Worm (Caenorhabditis elegans) whole organism, L3 larva: ENCODE measurements around the gene ifg-1.

Experiments
- ZK546.5 ChIP-seq: sonication (generic microtip); optimal IDR thresholded peaks from 2 replicates; lab custom pipeline; 2017; ENCODE audit warnings: missing biosample characterization, missing genetic modification characterization
- ama-1 ChIP-seq: fragments of 150-350 bp; optimal IDR thresholded peaks from 2 replicates; lab custom pipeline; 2018
- ceh-16 ChIP-seq: sonication (generic microtip); optimal IDR thresholded peaks from 2 replicates; lab custom pipeline; 2017; ENCODE audit warnings: missing biosample characterization, missing genetic modification characterization
- ceh-28 ChIP-seq: fragments of 150-350 bp; optimal IDR thresholded peaks from 2 replicates; lab custom pipeline; 2014; ENCODE audit warnings: missing biosample characterization, missing genetic modification reagents, missing genetic modification characterization
- ceh-82 ChIP-seq: fragments of 150-350 bp; optimal IDR thresholded peaks from 2 replicates; lab custom pipeline; 2014; ENCODE audit warnings: missing biosample characterization, missing genetic modification characterization
- daf-12 ChIP-seq: fragments of 150-350 bp; optimal IDR thresholded peaks from 2 replicates; lab custom pipeline; 2014; ENCODE audit warnings: missing biosample characterization, missing genetic modification reagents, missing genetic modification characterization
- egl-27 ChIP-seq: sonication (generic microtip); optimal IDR thresholded peaks from 4 replicates; lab custom pipeline; 2017; ENCODE audit warnings: missing biosample characterization, missing genetic modification reagents, missing genetic modification characterization
- elt-2 ChIP-seq: sonication (generic microtip); optimal IDR thresholded peaks from 2 replicates; lab custom pipeline; 2016; ENCODE audit warnings: missing genetic modification reagents, mild to moderate bottlenecking, missing genetic modification characterization, missing compliant biosample characterization
- eor-1 ChIP-seq, 2 experiments: fragments of 150-350 bp; optimal IDR thresholded peaks; 2 replicates each; lab custom pipeline; 2014 to 2018; ENCODE audit warnings: missing biosample characterization in 2 of 2, missing genetic modification characterization in 2 of 2
- fkh-2 ChIP-seq: fragments of 150-350 bp; optimal IDR thresholded peaks from 2 replicates; lab custom pipeline; 2014; ENCODE audit warnings: missing biosample characterization, missing genetic modification reagents, missing genetic modification characterization
- fos-1 ChIP-seq: fragments of 150-350 bp; optimal IDR thresholded peaks from 2 replicates; lab custom pipeline; 2014; ENCODE audit warnings: missing biosample characterization, missing genetic modification characterization
- hmg-11 ChIP-seq: sonication (generic microtip); optimal IDR thresholded peaks from 2 replicates; lab custom pipeline; 2016; ENCODE audit warnings: missing genetic modification characterization, missing compliant biosample characterization
- jun-1 ChIP-seq: fragments of 150-350 bp; optimal IDR thresholded peaks from 2 replicates; lab custom pipeline; 2014; ENCODE audit warnings: missing biosample characterization, missing genetic modification reagents, missing genetic modification characterization
- lin-15B ChIP-seq: fragments of 150-350 bp; optimal IDR thresholded peaks from 2 replicates; lab custom pipeline; 2014; ENCODE audit warnings: missing biosample characterization, missing genetic modification characterization
- lin-39 ChIP-seq: fragments of 150-350 bp; optimal IDR thresholded peaks from 2 replicates; lab custom pipeline; 2018; ENCODE audit warnings: missing biosample characterization, missing genetic modification reagents, missing genetic modification characterization
- lsy-12 ChIP-seq: sonication (generic microtip); optimal IDR thresholded peaks from 2 replicates; lab custom pipeline; 2016; ENCODE audit warnings: mild to moderate bottlenecking, missing genetic modification characterization, missing compliant biosample characterization
- mml-1 ChIP-seq: fragments of 150-350 bp; sonication (generic microtip); optimal IDR thresholded peaks from 3 replicates; lab custom pipeline; 2014; ENCODE audit warnings: missing biosample characterization, missing genetic modification characterization
- nhr-11 ChIP-seq: fragments of 150-350 bp; optimal IDR thresholded peaks from 2 replicates; lab custom pipeline; 2014; ENCODE audit warnings: missing biosample characterization, missing genetic modification characterization
- nhr-12 ChIP-seq: fragments of 150-350 bp; optimal IDR thresholded peaks from 2 replicates; lab custom pipeline; 2014; ENCODE audit warnings: missing biosample characterization, missing genetic modification characterization
- nhr-237 ChIP-seq: fragments of 150-350 bp; optimal IDR thresholded peaks from 2 replicates; lab custom pipeline; 2014; ENCODE audit warnings: missing biosample characterization, missing genetic modification characterization
- nhr-25 ChIP-seq: sonication (generic microtip); optimal IDR thresholded peaks from 2 replicates; lab custom pipeline; 2017; ENCODE audit warnings: missing biosample characterization, missing genetic modification characterization
- nhr-28 ChIP-seq: fragments of 150-350 bp; optimal IDR thresholded peaks from 2 replicates; lab custom pipeline; 2014; ENCODE audit warnings: missing biosample characterization, missing genetic modification characterization
- nhr-43 ChIP-seq: sonication (generic microtip); optimal IDR thresholded peaks from 2 replicates; lab custom pipeline; 2016; ENCODE audit warnings: mild to moderate bottlenecking, missing genetic modification characterization, missing compliant biosample characterization; ENCODE audit not compliant: poor library complexity, severe bottlenecking
- nhr-67 ChIP-seq: fragments of 150-350 bp; optimal IDR thresholded peaks from 2 replicates; lab custom pipeline; 2014; ENCODE audit warnings: missing biosample characterization, missing genetic modification characterization
- nhr-76 ChIP-seq: fragments of 150-350 bp; sonication (generic microtip); optimal IDR thresholded peaks from 5 replicates; lab custom pipeline; 2014; ENCODE audit warnings: missing biosample characterization, missing genetic modification characterization
- nhr-77 ChIP-seq: fragments of 150-350 bp; optimal IDR thresholded peaks from 2 replicates; lab custom pipeline; 2014; ENCODE audit warnings: missing biosample characterization, missing genetic modification characterization
- pha-4 ChIP-seq: fragments of 150-350 bp; optimal IDR thresholded peaks from 2 replicates; lab custom pipeline; 2014; ENCODE audit warnings: missing biosample characterization, missing genetic modification reagents, missing genetic modification characterization
- pqm-1 ChIP-seq: fragments of 150-350 bp; optimal IDR thresholded peaks from 2 replicates; lab custom pipeline; 2017; ENCODE audit warnings: missing biosample characterization, missing genetic modification characterization, inconsistent platforms
- snpc-4 ChIP-seq: fragments of 150-350 bp; optimal IDR thresholded peaks from 2 replicates; lab custom pipeline; 2014; ENCODE audit warnings: missing biosample characterization, missing genetic modification characterization
- tbx-2 ChIP-seq: sonication (generic microtip); optimal IDR thresholded peaks from 2 replicates; lab custom pipeline; 2016; ENCODE audit warnings: mild to moderate bottlenecking, missing genetic modification characterization, missing compliant biosample characterization
- unc-62 ChIP-seq: fragments of 150-350 bp; sonication (generic microtip); optimal IDR thresholded peaks from 4 replicates; lab custom pipeline; 2014; ENCODE audit warnings: missing biosample characterization, missing genetic modification reagents, missing genetic modification characterization
- zag-1 ChIP-seq: fragments of 150-350 bp; optimal IDR thresholded peaks from 2 replicates; lab custom pipeline; 2014; ENCODE audit warnings: missing biosample characterization, missing genetic modification characterization
- ztf-11 ChIP-seq: fragments of 150-350 bp; optimal IDR thresholded peaks from 2 replicates; lab custom pipeline; 2014; ENCODE audit warnings: missing biosample characterization, missing genetic modification characterization
- ztf-4 ChIP-seq: fragments of 150-350 bp; optimal IDR thresholded peaks from 2 replicates; lab custom pipeline; 2014; ENCODE audit warnings: missing biosample characterization, missing genetic modification characterization

Gene ifg-1

ce11 chrII:8246476-8246875 lies 29.5 kb downstream of the ifg-1 start, which contains the start of gene F35C11.3:
F35C11.3 (plus strand) TSS chrII:8246776.
- TF ChIP-seq nhr-237 (tag; lab: Kevin White, UChicago) (no peak), nhr-67 (tag; lab: Kevin White, UChicago) (no peak), mml-1 (tag; lab: Kevin White, UChicago) (no peak), lin-15B (tag; lab: Kevin White, UChicago) (no peak), nhr-76 (tag; lab: Kevin White, UChicago) (no peak), jun-1 (tag; lab: Kevin White, UChicago) (no peak), lsy-12 (tag; lab: Kevin White, UChicago) (no peak)

DNA sequence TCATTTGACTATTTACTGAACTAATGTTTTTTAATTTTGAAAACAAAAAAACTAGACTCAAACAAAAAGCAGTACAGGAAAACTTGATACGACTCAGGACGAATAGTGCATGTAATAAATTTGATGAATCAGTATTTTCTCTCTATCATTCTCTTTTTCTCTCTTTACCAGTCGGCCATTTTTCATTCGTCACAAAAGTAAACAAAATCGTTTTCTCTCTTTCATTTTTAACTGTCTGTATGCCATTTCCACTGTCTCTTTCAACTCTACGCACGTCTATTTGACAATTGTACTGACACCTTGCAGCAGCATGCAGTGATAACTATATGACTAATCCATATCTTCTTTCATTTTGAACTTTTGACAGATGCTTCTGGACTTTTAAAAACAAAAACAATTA lies 31.7 kb downstream of the ifg-1 start, which contains the start of the genes F35C11.2 and F35C11.4:
F35C11.2 (minus strand) TSS at position 90 of the 400 bp plus-strand sequence.
F35C11.4 (plus strand) TSS at position 260 of the 400 bp plus-strand sequence.
- TF ChIP-seq jun-1 (tag; lab: Kevin White, UChicago) = peak; percentile 5
- TF ChIP-seq ceh-16 = no peak
- peak; percentile 85 for TF ChIP-seq pha-4
- peak; percentile 86 for TF ChIP-seq pqm-1 (tag; lab: Kevin White, UChicago)
- no peak for TF ChIP-seq ZK546.5
- TF ChIP-seq fos-1 (tag; lab: Kevin White, UChicago) = no peak
- peak; percentile 75 for TF ChIP-seq elt-2 (tag; lab: Kevin White, UChicago)
- TF ChIP-seq nhr-25 = no peak
- TF ChIP-seq zag-1 (tag; lab: Kevin White, UChicago) = no peak
- no peak for TF ChIP-seq nhr-77 (tag; lab: Kevin White, UChicago)
- no peak for TF ChIP-seq snpc-4 (tag; lab: Kevin White, UChicago)
- TF ChIP-seq ztf-4 (tag; lab: Kevin White, UChicago) = no peak
- no peak for TF ChIP-seq fkh-2 (tag; lab: Kevin White, UChicago)
- TF ChIP-seq unc-62 (GFP tag; lab: Kevin White, UChicago) = no peak

DNA sequence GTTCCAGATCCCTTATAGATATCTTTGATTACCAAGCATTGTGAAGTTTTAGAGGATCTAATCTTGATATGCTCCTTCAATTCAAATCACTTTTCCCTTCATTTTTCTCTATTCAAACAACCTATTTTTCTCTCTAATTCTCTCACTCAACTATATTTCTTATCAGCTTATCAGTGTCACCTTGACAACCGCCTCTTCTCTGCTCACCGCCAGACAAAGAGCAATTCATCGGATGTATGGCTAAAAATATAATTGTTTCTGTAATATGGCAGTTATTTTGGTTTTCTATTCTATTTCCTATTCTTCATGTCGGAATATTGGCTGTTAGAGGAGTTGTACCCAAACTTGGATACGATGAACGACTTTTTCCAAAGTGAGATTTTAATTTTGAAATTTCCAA lies 32.7 kb downstream of the ifg-1 start:
- TF ChIP-seq ztf-11 (tag; lab: Kevin White, UChicago) = no peak
- peak; percentile 53 for TF ChIP-seq elt-2 (tag; lab: Kevin White, UChicago)

ce11 chrII:8253160-8253793 lies 36.3 kb downstream of the ifg-1 start, which contains the start of gene F35C11.5:
F35C11.5 (plus strand) TSS chrII:8253743.
- TF ChIP-seq ceh-82 (tag; lab: Kevin White, UChicago) (no peak), jun-1 (tag; lab: Kevin White, UChicago) (no peak), unc-62 (GFP tag; lab: Kevin White, UChicago) (no peak), nhr-77 (tag; lab: Kevin White, UChicago) (no peak), snpc-4 (tag; lab: Kevin White, UChicago) (no peak), nhr-76 (tag; lab: Kevin White, UChicago) (no peak), ceh-16 (no peak), ceh-28 (tag; lab: Kevin White, UChicago) (no peak), ZK546.5 (no peak), nhr-25 (no peak), nhr-12 (tag; lab: Kevin White, UChicago) (no peak), nhr-28 (tag; lab: Kevin White, UChicago) (no peak), egl-27 (tag; lab: Kevin White, UChicago) (no peak), eor-1 (tag; optimal IDR thresholded peaks at IDR 0.05; lab: Kevin White, UChicago) (no peak), ztf-4 (tag; lab: Kevin White, UChicago) (no peak), lin-39 (tag; lab: Kevin White, UChicago) (no peak), nhr-237 (tag; lab: Kevin White, UChicago) (no peak)

DNA sequence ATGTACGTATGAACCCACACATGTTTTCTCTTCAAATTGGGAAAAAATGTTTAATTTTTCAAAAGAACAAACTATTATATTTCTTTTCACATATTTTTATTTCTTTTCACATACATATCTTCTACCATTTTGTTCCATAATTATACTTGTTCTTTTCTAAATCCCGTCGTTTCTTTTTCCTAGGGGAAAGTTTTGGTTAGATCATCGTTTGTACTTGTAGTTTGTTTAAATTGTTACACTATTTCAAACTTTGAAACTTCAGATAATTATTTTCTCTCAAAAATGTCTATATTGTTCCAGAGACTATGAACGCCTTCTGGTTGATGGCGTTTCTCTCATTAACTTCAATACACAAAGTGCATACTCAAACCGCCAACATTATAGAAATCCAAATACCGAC lies 39.0 kb downstream of the ifg-1 start, which contains the start of gene F35C11.7:
F35C11.7 (plus strand) TSS at position 301 of the 400 bp plus-strand sequence.
- TF ChIP-seq ceh-82 (tag; lab: Kevin White, UChicago) = no peak
- TF ChIP-seq nhr-11 (tag; lab: Kevin White, UChicago) = no peak
- TF ChIP-seq nhr-76 (tag; lab: Kevin White, UChicago) = no peak
- TF ChIP-seq elt-2 (tag; lab: Kevin White, UChicago) = no peak

DNA sequence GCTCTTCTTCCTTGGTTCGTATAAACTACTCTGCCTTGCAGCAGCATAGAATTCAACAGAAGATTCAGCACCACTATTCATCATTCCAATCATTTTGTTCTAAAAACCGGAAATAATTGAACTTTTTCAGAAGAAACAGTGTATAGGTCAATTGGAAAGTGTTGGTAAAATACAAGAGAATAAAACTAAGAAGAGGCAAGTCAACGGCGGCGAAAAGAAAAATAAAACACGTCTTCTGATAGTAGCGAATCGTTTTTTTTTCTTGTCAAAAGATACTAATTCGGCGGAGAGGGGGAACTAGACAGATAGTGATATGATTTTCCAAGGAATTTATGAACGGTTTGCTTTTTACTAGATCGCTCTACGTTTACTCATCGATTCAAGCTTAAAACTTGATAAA lies 42.0 kb downstream of the ifg-1 start, which contains the start of gene F35C11.6:
F35C11.6 (minus strand) TSS at position 101 of the 400 bp plus-strand sequence.
- TF ChIP-seq daf-12 (tag; lab: Kevin White, UChicago) (no peak), lin-15B (tag; lab: Kevin White, UChicago) (no peak), lsy-12 (tag; lab: Kevin White, UChicago) (no peak), nhr-237 (tag; lab: Kevin White, UChicago) (no peak), nhr-43 (no peak), tbx-2 (tag; lab: Kevin White, UChicago) (no peak), ceh-16 (no peak), eor-1 (tag; optimal IDR thresholded peaks at IDR 0.05; lab: Kevin White, UChicago) (no peak), ama-1 (lab: Kevin White, UChicago) (no peak), hmg-11 (tag; lab: Kevin White, UChicago) (no peak), zag-1 (tag; lab: Kevin White, UChicago) (no peak)
